Worm (Caenorhabditis elegans): ENCODE measurements around the gene F59B10.4.

ce11 chrII:10537988-10538387, 19.1 kb upstream of the F59B10.4 start:
- TF ChIP-seq daf-12 (tag; optimal IDR thresholded peaks at IDR 0.05) = no peak
- no peak for TF ChIP-seq skn-1 (tag; optimal IDR thresholded peaks at IDR 0.05)
- TF ChIP-seq ceh-82 (tag; optimal IDR thresholded peaks at IDR 0.05) = no peak
- no peak for TF ChIP-seq lin-39 (tag; optimal IDR thresholded peaks at IDR 0.05)
- no peak for TF ChIP-seq unc-62 (GFP tag; optimal IDR thresholded peaks at IDR 0.05)
- no peak for TF ChIP-seq jun-1 (tag; optimal IDR thresholded peaks at IDR 0.05)
- no peak for TF ChIP-seq nhr-28 (tag; optimal IDR thresholded peaks at IDR 0.05)
- no peak for TF ChIP-seq nhr-77 (tag; optimal IDR thresholded peaks at IDR 0.05)
